Fruit fly (Drosophila melanogaster) whole organism, wandering third instar larva: Measurements from ENCODE around the gene ATPsynE.
A peak's percentile ranks its signal among the peaks of the same experiment; 100 is the strongest.

Source experiments
- OdsH ChIP-seq: fragments of 200-800 bp; sonication (Bioruptor generic); optimal IDR thresholded peaks from 2 replicates; lab custom pipeline; 2016; ENCODE audit warnings: missing biosample characterization, mild to moderate bottlenecking, missing genetic modification characterization
- jim ChIP-seq: fragments of 175-275, 200-325 bp; sonication (Bioruptor generic); optimal IDR thresholded peaks from 2 replicates; lab custom pipeline; 2016; ENCODE audit warnings: missing biosample characterization, mild to moderate bottlenecking, missing genetic modification characterization

- TF ChIP-seq OdsH (GFP tag; lab: Kevin White, UChicago), result peak; percentile 1
- TF ChIP-seq jim (GFP tag; lab: Kevin White, UChicago), result no peak
Measured at dm6 chr3R:14363172-14363571, 36.4 kb downstream of the ATPsynE start.
